Worm (Caenorhabditis elegans): ENCODE data around the gene C25A8.2.

Gene C25A8.2

ce11 chrIV:7023004-7023403 lies 13.4 kb downstream of the C25A8.2 start:
- TF ChIP-seq pha-2 (tag; optimal IDR thresholded peaks at IDR 0.05) (peak; percentile 63), rnt-1 (tag; optimal IDR thresholded peaks at IDR 0.05) (no peak), hlh-30 (tag; optimal IDR thresholded peaks at IDR 0.05; ENCODE audit: insufficient read depth) (peak; percentile 94), ceh-34 (tag; optimal IDR thresholded peaks at IDR 0.05) (peak; percentile 35), hlh-13 (GFP tag; optimal IDR thresholded peaks at IDR 0.05) (no peak), ahr-1 (tag; optimal IDR thresholded peaks at IDR 0.05) (no peak), pqm-1 (tag; optimal IDR thresholded peaks at IDR 0.05) (no peak), madf-2 (tag; optimal IDR thresholded peaks at IDR 0.05) (no peak), elt-2 (tag; optimal IDR thresholded peaks at IDR 0.05) (peak; percentile 7), C08G9.2 (tag; optimal IDR thresholded peaks at IDR 0.05) (no peak), nfya-1 (tag; optimal IDR thresholded peaks at IDR 0.05) (peak; percentile 64), ceh-45 (GFP tag; IDR thresholded peaks at IDR 0.05) (no peak), pag-3 (tag; optimal IDR thresholded peaks at IDR 0.05; ENCODE audit: borderline replicate concordance) (no peak), ceh-2 (tag; optimal IDR thresholded peaks at IDR 0.05) (peak; percentile 4), unc-42 (tag; optimal IDR thresholded peaks at IDR 0.05) (peak; percentile 19), F13H6.1 (tag; optimal IDR thresholded peaks at IDR 0.05) (no peak), ets-4 (tag; optimal IDR thresholded peaks at IDR 0.05) (no peak), ceh-31 (tag; optimal IDR thresholded peaks at IDR 0.05) (peak; percentile 53), ceh-22 (tag; optimal IDR thresholded peaks at IDR 0.05) (no peak), elt-4 (tag; optimal IDR thresholded peaks at IDR 0.05) (no peak), unc-55 (GFP tag; optimal IDR thresholded peaks at IDR 0.05) (peak; percentile 7), fkh-10 (GFP tag; optimal IDR thresholded peaks at IDR 0.05) (no peak), K02D7.2 (tag; optimal IDR thresholded peaks at IDR 0.05) (no peak), hlh-8 (tag; optimal IDR thresholded peaks at IDR 0.05) (peak; percentile 20), tbx-7 (tag; optimal IDR thresholded peaks at IDR 0.05) (no peak)

DNA sequence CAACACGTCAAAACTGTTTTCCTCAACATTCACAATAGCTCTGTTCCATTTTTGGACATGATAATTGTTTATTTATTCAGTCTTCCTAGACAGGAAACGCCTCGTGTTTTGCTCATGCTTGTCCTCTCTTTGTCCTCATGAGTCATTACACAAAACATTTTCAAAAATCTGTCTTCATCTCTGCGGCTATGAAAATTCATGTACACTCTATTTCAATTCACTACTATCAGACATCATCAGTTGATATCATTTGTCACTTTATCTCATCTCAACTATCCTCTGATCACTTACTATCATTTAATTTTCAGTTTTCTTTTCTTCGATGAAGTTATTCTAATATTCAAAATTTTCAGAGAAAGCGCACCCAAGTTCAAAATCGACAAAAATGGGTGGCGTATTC lies 14.2 kb downstream of the C25A8.2 start, which contains the start of gene adah-1:
TSS of gene adah-1 (plus strand) at position 354 of the 400 bp plus-strand sequence.
- TF ChIP-seq ceh-18 (tag; optimal IDR thresholded peaks at IDR 0.05): peak; percentile 5
- TF ChIP-seq T23F11.4 (GFP tag; optimal IDR thresholded peaks at IDR 0.05): no peak
- peak; percentile 85 for TF ChIP-seq unc-55 (GFP tag; optimal IDR thresholded peaks at IDR 0.05)

DNA sequence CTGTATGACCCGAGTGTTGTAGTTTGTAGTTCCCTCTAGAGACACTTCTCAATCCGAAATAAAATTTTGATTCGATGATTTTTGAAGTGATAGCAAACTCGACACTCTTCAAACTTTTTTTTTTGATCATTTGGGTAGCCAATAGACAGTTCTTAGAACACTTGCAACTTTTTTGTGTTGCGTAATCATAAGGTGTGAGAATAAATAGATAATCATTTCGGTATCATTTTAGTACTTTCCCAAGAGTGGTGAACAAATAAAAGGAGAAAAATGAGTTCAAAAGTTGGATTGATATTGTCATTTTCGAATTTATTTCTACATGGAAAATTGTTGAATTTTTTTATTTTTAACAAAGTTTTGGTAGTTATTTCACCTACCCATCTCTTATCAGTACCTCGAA lies 15.2 kb downstream of the C25A8.2 start:
- TF ChIP-seq che-1 (tag; optimal IDR thresholded peaks at IDR 0.05): no peak
- TF ChIP-seq hlh-13 (GFP tag; optimal IDR thresholded peaks at IDR 0.05): no peak
- no peak for TF ChIP-seq odd-2 (tag; optimal IDR thresholded peaks at IDR 0.05)
- TF ChIP-seq unc-86 (tag; optimal IDR thresholded peaks at IDR 0.05): no peak
- no peak for TF ChIP-seq ceh-9 (tag; optimal IDR thresholded peaks at IDR 0.05)
- TF ChIP-seq madf-2 (tag; optimal IDR thresholded peaks at IDR 0.05): no peak
- no peak for TF ChIP-seq gmeb-2 (tag; optimal IDR thresholded peaks at IDR 0.05)
- TF ChIP-seq C38D4.7 (GFP tag; optimal IDR thresholded peaks at IDR 0.05): no peak
- TF ChIP-seq fkh-6 (tag; optimal IDR thresholded peaks at IDR 0.05): no peak
- TF ChIP-seq elt-2 (tag; optimal IDR thresholded peaks at IDR 0.05): no peak
- TF ChIP-seq hlh-8 (tag; optimal IDR thresholded peaks at IDR 0.05): no peak

ce11 chrIV:7025835-7026234 lies 16.2 kb downstream of the C25A8.2 start:
- TF ChIP-seq ceh-24 (tag; optimal IDR thresholded peaks at IDR 0.05): no peak

ce11 chrIV:7031019-7031418 lies 21.4 kb downstream of the C25A8.2 start:
- TF ChIP-seq ama-1 (optimal IDR thresholded peaks at IDR 0.05): no peak
- TF ChIP-seq unc-55 (GFP tag; optimal IDR thresholded peaks at IDR 0.05): no peak
- no peak for TF ChIP-seq hlh-6 (tag; optimal IDR thresholded peaks at IDR 0.05)
- TF ChIP-seq ceh-34 (tag; optimal IDR thresholded peaks at IDR 0.05): no peak
- TF ChIP-seq ceh-2 (tag; optimal IDR thresholded peaks at IDR 0.05): no peak
- TF ChIP-seq pag-3 (tag; optimal IDR thresholded peaks at IDR 0.05; ENCODE audit: borderline replicate concordance): no peak
- TF ChIP-seq ceh-14 (tag; optimal IDR thresholded peaks at IDR 0.05): no peak
- TF ChIP-seq fax-1 (tag; optimal IDR thresholded peaks at IDR 0.05): no peak
- TF ChIP-seq unc-3 (GFP tag; conservative IDR thresholded peaks at IDR 0.05): no peak
- no peak for TF ChIP-seq unc-3 (tag; optimal IDR thresholded peaks at IDR 0.05)
- TF ChIP-seq elt-4 (tag; optimal IDR thresholded peaks at IDR 0.05): no peak
- no peak for TF ChIP-seq K02D7.2 (tag; optimal IDR thresholded peaks at IDR 0.05)
- no peak for TF ChIP-seq sox-4 (tag; optimal IDR thresholded peaks at IDR 0.05)
- TF ChIP-seq pat-9 (tag; optimal IDR thresholded peaks at IDR 0.05): no peak
- TF ChIP-seq ceh-22 (tag; optimal IDR thresholded peaks at IDR 0.05): no peak
- TF ChIP-seq odd-2 (tag; optimal IDR thresholded peaks at IDR 0.05): no peak
- TF ChIP-seq ceh-48 (tag; optimal IDR thresholded peaks at IDR 0.05): no peak
- TF ChIP-seq syd-9 (tag; optimal IDR thresholded peaks at IDR 0.05): no peak
- TF ChIP-seq sox-2 (GFP tag; IDR thresholded peaks at IDR 0.05): no peak

Data from whole organism, late embryonic.